Worm (Caenorhabditis elegans) whole organism, young adult: ENCODE results near the gene F33C8.2.

Experiments
- B0035.1 ChIP-seq: sonication (generic microtip); optimal IDR thresholded peaks from 2 replicates; lab custom pipeline; 2016; ENCODE audit warnings: missing genetic modification characterization, mild to moderate bottlenecking, missing compliant biosample characterization, missing genotype, missing genetic modification reagents
- C06A6.2 ChIP-seq: fragments of 200-800 bp; sonication (Bioruptor generic); conservative IDR thresholded peaks from 2 replicates; pipeline ENCODE4 v1.3.6; 2022; ENCODE audit warnings: missing genetic modification characterization, missing compliant biosample characterization
- D2030.7 ChIP-seq: fragments of 200-800 bp; sonication (Bioruptor generic); IDR thresholded peaks from 2 replicates; pipeline ENCODE4 v1.3.6; 2022; ENCODE audit warnings: missing genetic modification reagents, missing genetic modification characterization, missing compliant biosample characterization
- F22D6.2 ChIP-seq: sonication (generic microtip); optimal IDR thresholded peaks from 2 replicates; lab custom pipeline; 2016; ENCODE audit warnings: mild to moderate bottlenecking, missing genetic modification characterization, missing compliant biosample characterization
- F23B12.7 ChIP-seq: sonication (generic microtip); optimal IDR thresholded peaks from 2 replicates; lab custom pipeline; 2017; ENCODE audit warnings: missing genetic modification characterization, mild to moderate bottlenecking, missing compliant biosample characterization, antibody characterized with exemption, moderate library complexity; ENCODE audit not compliant: insufficient read depth
- F52B5.7 ChIP-seq: sonication (generic microtip); optimal IDR thresholded peaks from 2 replicates; lab custom pipeline; 2016; ENCODE audit warnings: mild to moderate bottlenecking, missing genetic modification characterization, missing compliant biosample characterization
- K12H6.12 ChIP-seq: fragments of 200-800 bp; sonication (Bioruptor generic); optimal IDR thresholded peaks from 2 replicates; lab custom pipeline; 2018; ENCODE audit warnings: mild to moderate bottlenecking, missing genetic modification characterization, missing compliant biosample characterization
- Y53G8AR.9 ChIP-seq: fragments of 200-800 bp; sonication (Bioruptor generic); conservative IDR thresholded peaks from 2 replicates; pipeline ENCODE4 v1.3.6; 2022; ENCODE audit warnings: missing genetic modification reagents, missing genetic modification characterization, missing compliant biosample characterization
- Y56A3A.18 ChIP-seq: fragments of 200-800 bp; sonication (Bioruptor generic); IDR thresholded peaks from 2 replicates; pipeline ENCODE4 v1.3.6; 2022; ENCODE audit warnings: missing genetic modification reagents, missing genetic modification characterization, missing compliant biosample characterization
- ZK185.1 ChIP-seq: sonication (generic microtip); optimal IDR thresholded peaks from 2 replicates; lab custom pipeline; 2016; ENCODE audit warnings: mild to moderate bottlenecking, missing genetic modification characterization, missing compliant biosample characterization; ENCODE audit not compliant: poor library complexity, severe bottlenecking
- aptf-3 ChIP-seq: fragments of 200-800 bp; sonication (Bioruptor generic); IDR thresholded peaks from 2 replicates; pipeline ENCODE4 v1.3.6; 2022; ENCODE audit warnings: missing genetic modification characterization, missing compliant biosample characterization
- athp-1 ChIP-seq: sonication (generic microtip); optimal IDR thresholded peaks from 2 replicates; lab custom pipeline; 2017; ENCODE audit warnings: mild to moderate bottlenecking, missing genetic modification characterization, missing compliant biosample characterization
- bed-1 ChIP-seq: fragments of 200-800 bp; sonication (Bioruptor generic); IDR thresholded peaks from 2 replicates; pipeline ENCODE4 v1.3.6; 2022; ENCODE audit warnings: missing genetic modification reagents, missing genetic modification characterization, missing compliant biosample characterization
- ccch-3 ChIP-seq: fragments of 200-800 bp; sonication (Bioruptor generic); optimal IDR thresholded peaks from 2 replicates; lab custom pipeline; 2018; ENCODE audit warnings: mild to moderate bottlenecking, missing genetic modification characterization, missing compliant biosample characterization
- cebp-2 ChIP-seq: fragments of 200-800 bp; sonication (Bioruptor generic); IDR thresholded peaks from 2 replicates; pipeline ENCODE4 v1.3.6; 2022; ENCODE audit warnings: missing genetic modification characterization, missing compliant biosample characterization
- ceh-27 ChIP-seq: fragments of 200-800 bp; sonication (Bioruptor generic); optimal IDR thresholded peaks from 2 replicates; lab custom pipeline; 2018; ENCODE audit warnings: mild to moderate bottlenecking, missing genetic modification characterization, moderate library complexity, missing compliant biosample characterization
- ceh-58 ChIP-seq: fragments of 200-800 bp; sonication (Bioruptor generic); IDR thresholded peaks from 2 replicates; pipeline ENCODE4 v1.3.6; 2022; ENCODE audit warnings: missing genetic modification characterization, missing compliant biosample characterization
- die-1 ChIP-seq: sonication (generic microtip); optimal IDR thresholded peaks from 2 replicates; lab custom pipeline; 2016; ENCODE audit warnings: missing genotype, mild to moderate bottlenecking, missing genetic modification characterization, missing compliant biosample characterization
- efl-1 ChIP-seq: fragments of 150-350 bp; optimal IDR thresholded peaks from 2 replicates; lab custom pipeline; 2014; ENCODE audit warnings: missing biosample characterization, missing genetic modification reagents, missing genetic modification characterization
- egl-44 ChIP-seq: fragments of 200-800 bp; sonication (Bioruptor generic); IDR thresholded peaks from 2 replicates; pipeline ENCODE4 v1.3.6; 2022; ENCODE audit warnings: missing genetic modification reagents, missing genetic modification characterization, missing compliant biosample characterization
- gei-17 ChIP-seq: fragments of 200-800 bp; sonication (Bioruptor generic); optimal IDR thresholded peaks from 2 replicates; lab custom pipeline; 2018; ENCODE audit warnings: mild to moderate bottlenecking, missing genetic modification characterization, missing compliant biosample characterization
- him-1 ChIP-seq: sonication (generic microtip); optimal IDR thresholded peaks from 2 replicates; lab custom pipeline; 2016; ENCODE audit warnings: missing genotype, missing genetic modification reagents, missing genetic modification characterization, missing compliant biosample characterization
- let-526 ChIP-seq: fragments of 200-800 bp; sonication (Bioruptor generic); IDR thresholded peaks from 2 replicates; pipeline ENCODE4 v1.3.6; 2022; ENCODE audit warnings: missing genetic modification reagents, missing genetic modification characterization, missing compliant biosample characterization
- let-607 ChIP-seq, 2 experiments: fragments of 200-800 bp in 1 of 2; sonication (Bioruptor generic) in 1 of 2; sonication (generic microtip) in 1 of 2; optimal IDR thresholded peaks; 2 replicates each; lab custom pipeline; 2016 to 2018; ENCODE audit warnings: mild to moderate bottlenecking in 2 of 2, missing compliant biosample characterization in 2 of 2, missing genetic modification characterization in 2 of 2, moderate library complexity in 2 of 2, missing genotype in 1 of 2
- lin-26 ChIP-seq: fragments of 200-800 bp; sonication (Bioruptor generic); IDR thresholded peaks from 2 replicates; pipeline ENCODE4 v1.3.6; 2022; ENCODE audit warnings: missing genetic modification reagents, missing genetic modification characterization, missing compliant biosample characterization
- lsy-27 ChIP-seq: sonication (generic microtip); optimal IDR thresholded peaks from 2 replicates; lab custom pipeline; 2017; ENCODE audit warnings: missing genetic modification characterization, mild to moderate bottlenecking, missing compliant biosample characterization, antibody characterized with exemption, missing genotype, borderline replicate concordance; ENCODE audit not compliant: insufficient read depth
- madf-10 ChIP-seq: sonication (generic microtip); optimal IDR thresholded peaks from 2 replicates; lab custom pipeline; 2016; ENCODE audit warnings: mild to moderate bottlenecking, missing genetic modification characterization, missing compliant biosample characterization
- madf-6 ChIP-seq: fragments of 200-800 bp; sonication (Bioruptor generic); IDR thresholded peaks from 2 replicates; pipeline ENCODE4 v1.3.6; 2022; ENCODE audit warnings: missing genetic modification reagents, missing genetic modification characterization, missing compliant biosample characterization
- mcd-1 ChIP-seq: fragments of 200-800 bp; sonication (Bioruptor generic); IDR thresholded peaks from 2 replicates; pipeline ENCODE4 v1.3.6; 2022; ENCODE audit warnings: missing genetic modification reagents, missing genetic modification characterization, missing compliant biosample characterization
- mes-4 ChIP-seq: sonication (generic microtip); optimal IDR thresholded peaks from 2 replicates; lab custom pipeline; 2016; ENCODE audit warnings: missing genotype, missing genetic modification characterization, missing compliant biosample characterization
- nhr-90 ChIP-seq: sonication (generic microtip); optimal IDR thresholded peaks from 2 replicates; lab custom pipeline; 2016; ENCODE audit warnings: missing genotype, mild to moderate bottlenecking, missing genetic modification characterization, missing compliant biosample characterization
- pbrm-1 ChIP-seq: fragments of 200-800 bp; sonication (Bioruptor generic); IDR thresholded peaks from 2 replicates; pipeline ENCODE4 v1.3.6; 2022; ENCODE audit warnings: missing genetic modification reagents, missing genetic modification characterization, missing compliant biosample characterization
- pha-4 ChIP-seq: fragments of 150-350 bp; sonication (generic microtip); optimal IDR thresholded peaks from 2 replicates; lab custom pipeline; 2014; ENCODE audit warnings: missing biosample characterization, missing genetic modification reagents, missing genetic modification characterization
- rpc-1 ChIP-seq, 2 experiments: fragments of 150-350 bp in 1 of 2; sonication (generic microtip) in 1 of 2; optimal IDR thresholded peaks; 2 replicates each; lab custom pipeline; 2014 to 2018; ENCODE audit warnings: missing biosample characterization in 1 of 2, missing genetic modification characterization in 1 of 2, missing genetic modification reagents in 1 of 2, missing genotype in 1 of 2
- snpc-1.1 ChIP-seq: sonication (generic microtip); optimal IDR thresholded peaks from 2 replicates; lab custom pipeline; 2017; ENCODE audit warnings: missing genetic modification characterization, mild to moderate bottlenecking, missing compliant biosample characterization, antibody characterized with exemption, moderate library complexity, missing genotype, missing genetic modification reagents; ENCODE audit not compliant: insufficient read depth
- snpc-1.3 ChIP-seq: sonication (generic microtip); optimal IDR thresholded peaks from 2 replicates; lab custom pipeline; 2017; ENCODE audit warnings: missing genetic modification characterization, mild to moderate bottlenecking, missing compliant biosample characterization, antibody characterized with exemption, moderate library complexity, missing genotype, missing genetic modification reagents; ENCODE audit not compliant: insufficient read depth
- snpc-3.4 ChIP-seq: sonication (generic microtip); optimal IDR thresholded peaks from 2 replicates; lab custom pipeline; 2017; ENCODE audit warnings: missing genetic modification characterization, mild to moderate bottlenecking, missing compliant biosample characterization, antibody characterized with exemption, moderate library complexity, missing genotype, missing genetic modification reagents
- snpc-4 ChIP-seq, 5 experiments: fragments of 150-350 bp in 1 of 5; sonication (generic microtip) in 4 of 5; optimal IDR thresholded peaks; 2 replicates each; lab custom pipeline; 2014 to 2018; ENCODE audit warnings: missing genetic modification characterization in 5 of 5, missing biosample characterization in 3 of 5, antibody characterized with exemption in 2 of 5, mild to moderate bottlenecking in 2 of 5, missing compliant biosample characterization in 2 of 5, missing genotype in 2 of 5, moderate library complexity in 2 of 5, missing genetic modification reagents in 1 of 5
- tbx-9 ChIP-seq: sonication (generic microtip); optimal IDR thresholded peaks from 2 replicates; lab custom pipeline; 2016; ENCODE audit warnings: borderline replicate concordance, missing genetic modification characterization, inconsistent platforms, missing compliant biosample characterization
- ztf-18 ChIP-seq: sonication (generic microtip); optimal IDR thresholded peaks from 2 replicates; lab custom pipeline; 2016; ENCODE audit warnings: missing genotype, mild to moderate bottlenecking, missing genetic modification characterization, missing compliant biosample characterization
- ztf-25 ChIP-seq: fragments of 200-800 bp; sonication (Bioruptor generic); IDR thresholded peaks from 2 replicates; pipeline ENCODE4 v1.3.6; 2022; ENCODE audit warnings: missing genetic modification reagents, missing genetic modification characterization, missing compliant biosample characterization
- ztf-6 ChIP-seq: fragments of 200-800 bp; sonication (Bioruptor generic); IDR thresholded peaks from 2 replicates; pipeline ENCODE4 v1.3.6; 2022; ENCODE audit warnings: missing genetic modification reagents, missing genetic modification characterization, missing compliant biosample characterization

Gene F33C8.2

ce11 chrX:14721098-14721497 lies at the start of gene F33C8.2:
Gene F33C8.2, plus strand, starts transcription at chrX:14721398.
- TF ChIP-seq die-1 (tag; lab: Kevin White, UChicago): no peak
- no peak for TF ChIP-seq let-526 (GFP tag; lab: Robert Waterston, UW)
- no peak for TF ChIP-seq aptf-3
- no peak for TF ChIP-seq pha-4 (tag; lab: Kevin White, UChicago)
- no peak for TF ChIP-seq snpc-4 (GFP tag; optimal IDR thresholded peaks at IDR 0.05; lab: Kevin White, UChicago)
- no peak for TF ChIP-seq snpc-4 (tag; optimal IDR thresholded peaks at IDR 0.05; lab: Kevin White, UChicago)
- TF ChIP-seq ceh-27: no peak
- TF ChIP-seq him-1 (tag; lab: Kevin White, UChicago): no peak
- TF ChIP-seq madf-6: no peak
- TF ChIP-seq gei-17: no peak
- TF ChIP-seq B0035.1 (tag; lab: Kevin White, UChicago): no peak
- no peak for TF ChIP-seq snpc-1.3 (tag; lab: Kevin White, UChicago)
- no peak for TF ChIP-seq ccch-3 (GFP tag; lab: Kevin White, UChicago)
- no peak for TF ChIP-seq ceh-58 (GFP tag; lab: Robert Waterston, UW)
- no peak for TF ChIP-seq Y53G8AR.9 (GFP tag; lab: Robert Waterston, UW)
- no peak for TF ChIP-seq ztf-6 (GFP tag; lab: Robert Waterston, UW)
- no peak for TF ChIP-seq lsy-27 (tag; lab: Kevin White, UChicago)

- TF ChIP-seq ztf-18 (tag; lab: Kevin White, UChicago) (no peak), tbx-9 (tag; lab: Kevin White, UChicago) (no peak), C06A6.2 (GFP tag; lab: Robert Waterston, UW) (no peak), aptf-3 (no peak), F52B5.7 (tag; lab: Kevin White, UChicago) (no peak), cebp-2 (GFP tag; lab: Robert Waterston, UW) (no peak), athp-1 (no peak), madf-10 (tag; lab: Kevin White, UChicago) (no peak)
- TF ChIP-seq, all 124 proteins: peak for 0
Observed at ce11 chrX:14674028-14674427, 47.2 kb upstream of the F33C8.2 start, which contains the start of gene slt-1. Gene slt-1, plus strand, starts transcription at chrX:14674328.

- TF ChIP-seq snpc-4 (GFP tag; optimal IDR thresholded peaks at IDR 0.05; lab: Kevin White, UChicago): peak; percentile 80
- TF ChIP-seq snpc-4 (tag; optimal IDR thresholded peaks at IDR 0.05; lab: Kevin White, UChicago): peak in 1 of 4 experiments; percentile 83
- TF ChIP-seq bed-1 (GFP tag; lab: Robert Waterston, UW): no peak
- peak; percentile 83 for TF ChIP-seq rpc-1 (optimal IDR thresholded peaks at IDR 0.05; lab: Kevin White, UChicago)
- peak; percentile 91 for TF ChIP-seq rpc-1 (tag; optimal IDR thresholded peaks at IDR 0.05; lab: Kevin White, UChicago)
- no peak for TF ChIP-seq F22D6.2
- TF ChIP-seq mcd-1 (GFP tag; lab: Robert Waterston, UW): no peak
- peak; percentile 59 for TF ChIP-seq nhr-90
- TF ChIP-seq lin-26: peak; percentile 80
- no peak for TF ChIP-seq C06A6.2 (GFP tag; lab: Robert Waterston, UW)
- TF ChIP-seq K12H6.12 (tag; lab: Kevin White, UChicago): no peak
- peak; percentile 1 for TF ChIP-seq ZK185.1
- peak in 1 of 2 experiments; percentile 17 for TF ChIP-seq let-607 (tag; optimal IDR thresholded peaks at IDR 0.05; lab: Kevin White, UChicago)
- TF ChIP-seq madf-10 (tag; lab: Kevin White, UChicago): peak; percentile 12
- TF ChIP-seq snpc-1.1 (tag; lab: Kevin White, UChicago): peak; percentile 75
- 0 out of 2 replicates have a peak, but pooled peaks have one; percentile 21 for TF ChIP-seq egl-44 (GFP tag; lab: Robert Waterston, UW)
- no peak for TF ChIP-seq tbx-9 (tag; lab: Kevin White, UChicago)
- peak; percentile 10 for TF ChIP-seq efl-1 (GFP tag; lab: Kevin White, UChicago)
- TF ChIP-seq Y56A3A.18 (GFP tag; lab: Robert Waterston, UW): peak; percentile 64; the same call in 1 of the 2 replicates
- TF ChIP-seq snpc-1.3 (tag; lab: Kevin White, UChicago): peak; percentile 44
- peak; percentile 46 for TF ChIP-seq snpc-3.4
- 0 out of 2 replicates have a peak, but pooled peaks have one; percentile 50 for TF ChIP-seq pbrm-1 (GFP tag; lab: Robert Waterston, UW)
- 0 out of 2 replicates have a peak, but pooled peaks have one; percentile 68 for TF ChIP-seq ztf-25 (GFP tag; lab: Robert Waterston, UW)
- TF ChIP-seq mes-4 (tag; lab: Kevin White, UChicago): peak; percentile 34
- peak; percentile 65 for TF ChIP-seq D2030.7 (GFP tag; lab: Robert Waterston, UW)
- peak; percentile 20 for TF ChIP-seq F23B12.7 (tag; lab: Kevin White, UChicago)
Observed at ce11 chrX:14678983-14679382, 42.2 kb upstream of the F33C8.2 start.
